Fruit fly (Drosophila melanogaster) S2 (cell line): Measurements from ENCODE around the gene CG43060.
"Not testable (repeated sequence)": the region's sequence is repeated elsewhere in the genome, so short reads cannot be mapped to it uniquely, and the experiment has no call there.

Source experiments
- CG8478 ChIP-seq: fragments of >200 bp; optimal IDR thresholded peaks from 2 replicates; lab custom pipeline; 2018
- CTCF ChIP-seq, 2 experiments: fragments of >200 bp; optimal IDR thresholded peaks; 2 replicates each; lab custom pipeline; 2018

- TF ChIP-seq CTCF (optimal IDR thresholded peaks at IDR 0.05; lab: Kevin White, UChicago); CG8478 (lab: Kevin White, UChicago): not testable (repeated sequence)
Measured at dm6 chr3R:8048867-8049266, 7.8 kb downstream of the CG43060 start, which contains the start of gene CG43618.
